Worm (Caenorhabditis elegans): Measurements from ENCODE around the gene T23F4.2.

- TF ChIP-seq unc-62 (GFP tag; optimal IDR thresholded peaks at IDR 0.05) (no peak), lsy-2 (tag; optimal IDR thresholded peaks at IDR 0.05) (no peak), nhr-76 (tag; optimal IDR thresholded peaks at IDR 0.05) (no peak), ztf-11 (tag; optimal IDR thresholded peaks at IDR 0.05) (no peak), pha-4 (tag; optimal IDR thresholded peaks at IDR 0.05) (no peak), nhr-12 (tag; optimal IDR thresholded peaks at IDR 0.05) (no peak), ceh-43 (GFP tag; optimal IDR thresholded peaks at IDR 0.05) (no peak), ceh-39 (tag; optimal IDR thresholded peaks at IDR 0.05) (no peak), hlh-1 (tag; optimal IDR thresholded peaks at IDR 0.05) (no peak), nhr-2 (tag; optimal IDR thresholded peaks at IDR 0.05) (no peak), nhr-237 (tag; optimal IDR thresholded peaks at IDR 0.05) (no peak), ces-1 (GFP tag; optimal IDR thresholded peaks at IDR 0.05) (no peak), elt-1 (tag; optimal IDR thresholded peaks at IDR 0.05; ENCODE audit: borderline replicate concordance, insufficient read depth) (no peak), mab-5 (tag; optimal IDR thresholded peaks at IDR 0.05) (no peak)
Observed at ce11 chrII:1151810-1152209, 11.6 kb upstream of the T23F4.2 start.
